Fruit fly (Drosophila melanogaster) whole organism, embryonic: ENCODE results near the gene CG14079.

Source experiments
- Ada2b ChIP-seq: fragments of 200-800 bp; sonication (Bioruptor generic); IDR thresholded peaks from 2 replicates; pipeline ENCODE4 v1.3.6; 2022; ENCODE audit warnings: missing biosample characterization, missing genetic modification characterization
- Bgb ChIP-seq: fragments of 200-800 bp; sonication (Bioruptor generic); IDR thresholded peaks from 2 replicates; pipeline ENCODE4 v1.3.6; 2022; ENCODE audit warnings: missing biosample characterization, missing genetic modification characterization; ENCODE audit not compliant: partially characterized antibody
- Bteb2 ChIP-seq: fragments of 200-800 bp; sonication (Bioruptor generic); optimal IDR thresholded peaks from 2 replicates; lab custom pipeline; 2016; ENCODE audit warnings: missing biosample characterization, missing genetic modification characterization
- CG10366 ChIP-seq: fragments of 200-800 bp; sonication (Bioruptor generic); IDR thresholded peaks from 2 replicates; pipeline ENCODE4 v1.3.6; 2022; ENCODE audit warnings: missing biosample characterization, missing genetic modification characterization
- CG13287 ChIP-seq: fragments of 200-800 bp; sonication (Bioruptor generic); IDR thresholded peaks from 2 replicates; pipeline ENCODE4 v1.3.6; 2022; ENCODE audit warnings: missing biosample characterization, missing genetic modification characterization; ENCODE audit not compliant: partially characterized antibody
- CG14050 ChIP-seq: fragments of 200-800 bp; sonication (Bioruptor generic); IDR thresholded peaks from 3 replicates; pipeline ENCODE4 v1.3.6; 2022; ENCODE audit warnings: missing biosample characterization, missing genetic modification characterization
- CG14667 ChIP-seq: fragments of 200-800 bp; sonication (Bioruptor generic); IDR thresholded peaks from 2 replicates; pipeline ENCODE4 v1.3.6; 2022; ENCODE audit warnings: missing biosample characterization, missing genetic modification characterization
- CG14860 ChIP-seq: fragments of 200-800 bp; sonication (Bioruptor generic); IDR thresholded peaks from 3 replicates; pipeline ENCODE4 v1.3.6; 2022; ENCODE audit warnings: missing biosample characterization, missing genetic modification characterization; ENCODE audit not compliant: partially characterized antibody
- CG1602 ChIP-seq: fragments of 200-800 bp; sonication (Bioruptor generic); optimal IDR thresholded peaks from 3 replicates; lab custom pipeline; 2016; ENCODE audit warnings: missing biosample characterization, missing genetic modification characterization
- CG16815 ChIP-seq: fragments of 200-800 bp; sonication (Bioruptor generic); optimal IDR thresholded peaks from 3 replicates; lab custom pipeline; 2017; ENCODE audit warnings: missing biosample characterization, mild to moderate bottlenecking, missing genetic modification characterization
- CG16863 ChIP-seq: fragments of 200-800 bp; sonication (Bioruptor generic); optimal IDR thresholded peaks from 3 replicates; lab custom pipeline; 2016; ENCODE audit warnings: missing biosample characterization, missing genetic modification characterization
- CG18262 ChIP-seq: fragments of 200-800 bp; optimal IDR thresholded peaks from 3 replicates; lab custom pipeline; 2019; ENCODE audit warnings: missing biosample characterization, mild to moderate bottlenecking, missing genetic modification characterization, moderate library complexity
- CG2120 ChIP-seq: fragments of 200-800 bp; sonication (Bioruptor generic); optimal IDR thresholded peaks from 3 replicates; lab custom pipeline; 2016; ENCODE audit warnings: missing biosample characterization, missing genetic modification characterization
- CG2129 ChIP-seq: fragments of 200-800 bp; sonication (Bioruptor generic); IDR thresholded peaks from 2 replicates; pipeline ENCODE4 v1.3.6; 2022; ENCODE audit warnings: missing biosample characterization, missing genetic modification characterization; ENCODE audit not compliant: partially characterized antibody
- CG2712 ChIP-seq: fragments of 200-800 bp; optimal IDR thresholded peaks from 3 replicates; lab custom pipeline; 2019; ENCODE audit warnings: missing biosample characterization, mild to moderate bottlenecking, missing genetic modification characterization, moderate library complexity
- CG2875 ChIP-seq: fragments of 200-800 bp; sonication (Bioruptor generic); optimal IDR thresholded peaks from 2 replicates; lab custom pipeline; 2017; ENCODE audit warnings: missing biosample characterization, mild to moderate bottlenecking, missing genetic modification characterization, missing genetic modification reagents
- CG30020 ChIP-seq: fragments of 200-800 bp; optimal IDR thresholded peaks from 2 replicates; lab custom pipeline; 2019; ENCODE audit warnings: missing biosample characterization, mild to moderate bottlenecking, missing genetic modification characterization, moderate library complexity
- CG32772 ChIP-seq: fragments of 200-800 bp; sonication (Bioruptor generic); IDR thresholded peaks from 2 replicates; pipeline ENCODE4 v1.3.6; 2022; ENCODE audit warnings: missing biosample characterization, missing genetic modification characterization
- CG3281 ChIP-seq: fragments of 200-800 bp; sonication (Bioruptor generic); optimal IDR thresholded peaks from 3 replicates; lab custom pipeline; 2017; ENCODE audit warnings: missing biosample characterization, mild to moderate bottlenecking, missing genetic modification characterization
- CG3838 ChIP-seq: fragments of 200-800 bp; sonication (Bioruptor generic); optimal IDR thresholded peaks from 3 replicates; lab custom pipeline; 2016; ENCODE audit warnings: missing biosample characterization, missing genetic modification characterization
- CG6254 ChIP-seq: fragments of 200-800 bp; sonication (Bioruptor generic); optimal IDR thresholded peaks from 3 replicates; lab custom pipeline; 2017; ENCODE audit warnings: mild to moderate bottlenecking, missing biosample characterization, missing genetic modification reagents, missing genetic modification characterization
- CG8290 ChIP-seq, 3 experiments: fragments of 200-800 bp; sonication (Bioruptor generic); optimal IDR thresholded peaks; 2 replicates each; lab custom pipeline; 2016 to 2019; ENCODE audit warnings: missing biosample characterization in 3 of 3, missing genetic modification characterization in 3 of 3, mild to moderate bottlenecking in 2 of 3, moderate library complexity in 1 of 3
- Dip3 ChIP-seq: fragments of 200-800 bp; sonication (Bioruptor generic); optimal IDR thresholded peaks from 3 replicates; lab custom pipeline; 2016; ENCODE audit warnings: missing biosample characterization, missing genetic modification characterization
- Elba2 ChIP-seq: fragments of 200-800 bp; sonication (Bioruptor generic); optimal IDR thresholded peaks from 3 replicates; lab custom pipeline; 2016; ENCODE audit warnings: missing biosample characterization, missing genetic modification characterization
- Hmx ChIP-seq: fragments of 200-800 bp; sonication (Bioruptor generic); optimal IDR thresholded peaks from 2 replicates; lab custom pipeline; 2016; ENCODE audit warnings: missing biosample characterization, missing genetic modification characterization
- Meics ChIP-seq: fragments of 200-800 bp; sonication (Bioruptor generic); optimal IDR thresholded peaks from 2 replicates; lab custom pipeline; 2017; ENCODE audit warnings: missing biosample characterization, mild to moderate bottlenecking, missing genetic modification characterization
- Sry-δ ChIP-seq: fragments of 200-800 bp; sonication (Bioruptor generic); optimal IDR thresholded peaks from 2 replicates; lab custom pipeline; 2016; ENCODE audit warnings: missing biosample characterization, missing genetic modification characterization
- Vsx1 ChIP-seq: fragments of 200-800 bp; sonication (Bioruptor generic); optimal IDR thresholded peaks from 2 replicates; lab custom pipeline; 2017; ENCODE audit warnings: missing biosample characterization, mild to moderate bottlenecking, missing genetic modification characterization, missing genetic modification reagents
- Xrp1 ChIP-seq: fragments of 200-800 bp; sonication (Bioruptor generic); IDR thresholded peaks from 2 replicates; pipeline ENCODE4 v1.3.6; 2022; ENCODE audit warnings: missing biosample characterization, missing genetic modification characterization
- al ChIP-seq: fragments of 200-800 bp; sonication (Bioruptor generic); IDR thresholded peaks from 2 replicates; pipeline ENCODE4 v1.3.6; 2022; ENCODE audit warnings: missing biosample characterization, missing genetic modification characterization
- bab2 ChIP-seq: fragments of 200-800 bp; sonication (Bioruptor generic); optimal IDR thresholded peaks from 2 replicates; lab custom pipeline; 2016; ENCODE audit warnings: missing biosample characterization, missing genetic modification characterization
- bcd ChIP-seq: fragments of 200-800 bp; sonication (Bioruptor generic); optimal IDR thresholded peaks from 2 replicates; lab custom pipeline; 2017; ENCODE audit warnings: missing biosample characterization, mild to moderate bottlenecking, missing genetic modification characterization
- caup ChIP-seq: fragments of 200-800 bp; sonication (Bioruptor generic); optimal IDR thresholded peaks from 3 replicates; lab custom pipeline; 2017; ENCODE audit warnings: missing biosample characterization, mild to moderate bottlenecking, missing genetic modification characterization, moderate library complexity; ENCODE audit not compliant: severe bottlenecking
- chn ChIP-seq: fragments of 200-800 bp; sonication (Bioruptor generic); optimal IDR thresholded peaks from 2 replicates; lab custom pipeline; 2016; ENCODE audit warnings: missing biosample characterization, missing genetic modification characterization
- dati ChIP-seq: fragments of 200-800 bp; sonication (Bioruptor generic); IDR thresholded peaks from 2 replicates; pipeline ENCODE4 v1.3.6; 2022; ENCODE audit warnings: missing biosample characterization, missing genetic modification characterization
- esg ChIP-seq: fragments of 200-800 bp; sonication (Bioruptor generic); conservative IDR thresholded peaks from 2 replicates; pipeline ENCODE4 v1.3.6; 2022; ENCODE audit warnings: missing biosample characterization, missing genetic modification characterization
- ham ChIP-seq: fragments of 200-800 bp; sonication (Bioruptor generic); IDR thresholded peaks from 2 replicates; pipeline ENCODE4 v1.3.6; 2022; ENCODE audit warnings: missing biosample characterization, missing genetic modification characterization
- hth ChIP-seq: fragments of >200 bp; optimal IDR thresholded peaks from 2 replicates; lab custom pipeline; 2017; ENCODE audit warnings: inconsistent platforms
- jumu ChIP-seq: fragments of 200-800 bp; sonication (Bioruptor generic); optimal IDR thresholded peaks from 3 replicates; lab custom pipeline; 2016; ENCODE audit warnings: missing biosample characterization, missing genetic modification characterization
- kay ChIP-seq: fragments of 200-800 bp; sonication (Bioruptor generic); optimal IDR thresholded peaks from 2 replicates; lab custom pipeline; 2016; ENCODE audit warnings: missing biosample characterization, missing genetic modification characterization
- lbe ChIP-seq: fragments of 200-800 bp; sonication (Bioruptor generic); optimal IDR thresholded peaks from 2 replicates; lab custom pipeline; 2016; ENCODE audit warnings: missing biosample characterization, mild to moderate bottlenecking, missing genetic modification characterization
- lola ChIP-seq, 3 experiments: fragments of >200 bp in 2 of 3; fragments of 200-800 bp in 1 of 3; sonication (Bioruptor generic) in 1 of 3; optimal IDR thresholded peaks; 2 replicates each; lab custom pipeline; 2017 to 2019; ENCODE audit warnings: missing biosample characterization in 3 of 3, missing genetic modification characterization in 3 of 3, mild to moderate bottlenecking in 1 of 3, moderate library complexity in 1 of 3
- mirr ChIP-seq: fragments of 200-800 bp; sonication (Bioruptor generic); optimal IDR thresholded peaks from 3 replicates; lab custom pipeline; 2018; ENCODE audit warnings: missing biosample characterization, mild to moderate bottlenecking, missing genetic modification characterization
- org-1 ChIP-seq: fragments of 200-800 bp; sonication (Bioruptor generic); optimal IDR thresholded peaks from 2 replicates; lab custom pipeline; 2017; ENCODE audit warnings: missing biosample characterization, missing genetic modification characterization
- psq ChIP-seq: fragments of 200-800 bp; sonication (Bioruptor generic); optimal IDR thresholded peaks from 2 replicates; lab custom pipeline; 2017; ENCODE audit warnings: missing biosample characterization, missing genetic modification characterization
- row ChIP-seq: fragments of 200-800 bp; sonication (Bioruptor generic); IDR thresholded peaks from 3 replicates; pipeline ENCODE4 v1.3.6; 2022; ENCODE audit warnings: missing biosample characterization, missing genetic modification characterization
- schlank ChIP-seq: fragments of 200-800 bp; sonication (Bioruptor generic); optimal IDR thresholded peaks from 2 replicates; lab custom pipeline; 2018; ENCODE audit warnings: missing biosample characterization, mild to moderate bottlenecking, missing genetic modification characterization
- toy ChIP-seq: fragments of 200-800 bp; sonication (Bioruptor generic); IDR thresholded peaks from 2 replicates; pipeline ENCODE4 v1.3.6; 2022; ENCODE audit warnings: missing biosample characterization, missing genetic modification characterization

Gene CG14079

dm6 chr3L:19062472-19063409 is 35.1 kb upstream of the CG14079 start, which contains the start of the genes Ugt316A1 and Sfxn2 (continued):
- TF ChIP-seq Xrp1: peak; percentile 34; the same call in 1 of the 2 replicates
- peak; percentile 87 for TF ChIP-seq row (GFP tag; lab: Robert Waterston, UW)
- peak; percentile 91 for TF ChIP-seq Elba2 (GFP tag; lab: Kevin White, UChicago)
- TF ChIP-seq Hmx: no peak
- TF ChIP-seq toy (GFP tag; lab: Robert Waterston, UW): no peak
- peak; percentile 38 for TF ChIP-seq kay (GFP tag; lab: Kevin White, UChicago)
- no peak for TF ChIP-seq caup (GFP tag; lab: Kevin White, UChicago)
- peak; percentile 4 for TF ChIP-seq mirr (GFP tag; lab: Kevin White, UChicago)
- TF ChIP-seq Vsx1 (GFP tag; lab: Kevin White, UChicago): no peak
- TF ChIP-seq chn: peak; percentile 61
- TF ChIP-seq CG32772 (GFP tag; lab: Robert Waterston, UW): peak; percentile 16; the same call in 1 of the 2 replicates
- TF ChIP-seq CG2712 (tag; lab: Kevin White, UChicago): peak; percentile 61
- peak; percentile 18; the same call in 1 of the 2 replicates for TF ChIP-seq CG10366
- TF ChIP-seq esg: no peak
- TF ChIP-seq hth (lab: Kevin White, UChicago): no peak
- TF ChIP-seq CG3281 (GFP tag; lab: Kevin White, UChicago): no peak
- no peak for TF ChIP-seq CG16863 (GFP tag; lab: Kevin White, UChicago)
- TF ChIP-seq Bgb: peak; percentile 41; the same call in 1 of the 2 replicates
- no peak for TF ChIP-seq dati (GFP tag; lab: Robert Waterston, UW)
- TF ChIP-seq CG30020 (tag; lab: Kevin White, UChicago): peak; percentile 11
- peak; percentile 23; the same call in 1 of the 2 replicates for TF ChIP-seq Ada2b (GFP tag; lab: Robert Waterston, UW)
- TF ChIP-seq CG2875: no peak
- no peak for TF ChIP-seq psq (GFP tag; lab: Kevin White, UChicago)
- TF ChIP-seq al (GFP tag; lab: Robert Waterston, UW): no peak
- TF ChIP-seq CG14860 (GFP tag; lab: Robert Waterston, UW): no peak
- TF ChIP-seq Dip3 (GFP tag; lab: Kevin White, UChicago): peak; percentile 50
- no peak for TF ChIP-seq CG14667 (GFP tag; lab: Robert Waterston, UW)
- no peak; the same call in 1 of the 2 replicates for TF ChIP-seq CG13287
- TF ChIP-seq CG8290 (GFP tag; optimal IDR thresholded peaks at IDR 0.05; lab: Kevin White, UChicago): peak; percentile 94
- TF ChIP-seq CG8290 (tag; optimal IDR thresholded peaks at IDR 0.05; lab: Kevin White, UChicago): peak; percentile 77 to 88
- peak; percentile 3 for TF ChIP-seq CG16815 (GFP tag; lab: Kevin White, UChicago)
- TF ChIP-seq lola (GFP tag; optimal IDR thresholded peaks at IDR 0.05; lab: Kevin White, UChicago): peak in 2 of 3 experiments; percentile 35 to 62
- peak; percentile 53 for TF ChIP-seq bcd (GFP tag; lab: Kevin White, UChicago)
- peak; percentile 1 for TF ChIP-seq lbe
- no peak for TF ChIP-seq CG2129 (GFP tag; lab: Robert Waterston, UW)
- TF ChIP-seq CG3838 (GFP tag; lab: Kevin White, UChicago): no peak
- no peak for TF ChIP-seq Bteb2
- peak; percentile 19 for TF ChIP-seq bab2 (GFP tag; lab: Kevin White, UChicago)
- TF ChIP-seq CG18262 (tag; lab: Kevin White, UChicago): peak; percentile 39
- no peak for TF ChIP-seq org-1 (GFP tag; lab: Kevin White, UChicago)
- peak; percentile 2 for TF ChIP-seq Meics (GFP tag; lab: Kevin White, UChicago)
- TF ChIP-seq Sry-δ (GFP tag; lab: Kevin White, UChicago): peak; percentile 48
- no peak for TF ChIP-seq ham (GFP tag; lab: Robert Waterston, UW)
- TF ChIP-seq CG1602 (GFP tag; lab: Kevin White, UChicago): peak; percentile 22
- TF ChIP-seq schlank (tag; lab: Kevin White, UChicago): no peak
- TF ChIP-seq CG14050 (GFP tag; lab: Robert Waterston, UW): no peak
- peak; percentile 76 for TF ChIP-seq CG2120
- TF ChIP-seq CG6254 (GFP tag; lab: Kevin White, UChicago): no peak
- TF ChIP-seq jumu (GFP tag; lab: Kevin White, UChicago): peak; percentile 17
